Fruit fly (Drosophila melanogaster): ENCODE results near the gene Arts.
A peak's percentile ranks its signal among the peaks of the same experiment; 100 is the strongest.

Arts gene

dm6 chr3L:16581201-16581705 lies 21.4 kb upstream of the Arts start, which contains the start of gene Smn (continued):
- TF ChIP-seq CG1529 (GFP tag; optimal IDR thresholded peaks at IDR 0.05) (no peak), ara (GFP tag; IDR thresholded peaks at IDR 0.05) (no peak), Asciz (GFP tag; optimal IDR thresholded peaks at IDR 0.05) (no peak), CG30431 (GFP tag; optimal IDR thresholded peaks at IDR 0.05) (no peak), CTCF (GFP tag; optimal IDR thresholded peaks at IDR 0.05) (peak; percentile 26), hth (optimal IDR thresholded peaks at IDR 0.05) (no peak), abd-A (tag; optimal IDR thresholded peaks at IDR 0.05) (no peak), YL-1 (GFP tag; optimal IDR thresholded peaks at IDR 0.05) (peak; percentile 17), CG33557 (GFP tag; optimal IDR thresholded peaks at IDR 0.05) (peak; percentile 11), psq (GFP tag; optimal IDR thresholded peaks at IDR 0.05) (no peak), CG9727 (GFP tag; optimal IDR thresholded peaks at IDR 0.05) (peak; percentile 44), BtbVII (GFP tag; optimal IDR thresholded peaks at IDR 0.05) (no peak), dm (GFP tag; optimal IDR thresholded peaks at IDR 0.05) (peak; percentile 2), CG1792 (GFP tag; optimal IDR thresholded peaks at IDR 0.05) (peak; percentile 3), CG5180 (GFP tag; optimal IDR thresholded peaks at IDR 0.05) (no peak), Eip74EF (GFP tag; optimal IDR thresholded peaks at IDR 0.05) (no peak), C15 (GFP tag; IDR thresholded peaks at IDR 0.05) (no peak), cad (GFP tag; optimal IDR thresholded peaks at IDR 0.05) (no peak), CG6854 (GFP tag; optimal IDR thresholded peaks at IDR 0.05) (no peak), CG2202 (tag; optimal IDR thresholded peaks at IDR 0.05) (no peak), CG8359 (GFP tag; optimal IDR thresholded peaks at IDR 0.05; ENCODE audit: borderline replicate concordance) (no peak), CG17802 (tag; optimal IDR thresholded peaks at IDR 0.05) (no peak), kah (GFP tag; optimal IDR thresholded peaks at IDR 0.05) (no peak), CG11093 (GFP tag; IDR thresholded peaks at IDR 0.05) (0 out of 3 replicates have a peak, but pooled peaks have one; percentile 13), az2 (GFP tag; optimal IDR thresholded peaks at IDR 0.05) (no peak), Mrtf (GFP tag; IDR thresholded peaks at IDR 0.05) (no peak), Med (GFP tag) (peak; percentile 88), Oaz (GFP tag; IDR thresholded peaks at IDR 0.05) (no peak), CG12236 (GFP tag; optimal IDR thresholded peaks at IDR 0.05) (no peak), TFAM (GFP tag; optimal IDR thresholded peaks at IDR 0.05) (no peak), lov (optimal IDR thresholded peaks at IDR 0.05) (no peak), lov (GFP tag; IDR thresholded peaks at IDR 0.05) (no peak), Mad (GFP tag; optimal IDR thresholded peaks at IDR 0.05) (no peak), chif (GFP tag; optimal IDR thresholded peaks at IDR 0.05) (no peak), CG6791 (GFP tag; IDR thresholded peaks at IDR 0.05; ENCODE audit: partially characterized antibody) (peak; percentile 89), CG18764 (GFP tag; optimal IDR thresholded peaks at IDR 0.05) (peak; percentile 10), CG10565 (GFP tag; optimal IDR thresholded peaks at IDR 0.05) (no peak), crol (GFP tag; IDR thresholded peaks at IDR 0.05) (no peak), CG3847 (GFP tag; IDR thresholded peaks at IDR 0.05) (peak; percentile 55), Taf1 (GFP tag; IDR thresholded peaks at IDR 0.05) (no peak), vvl (GFP tag; IDR thresholded peaks at IDR 0.05) (no peak; the same call in 1 of the 2 replicates), stwl (tag; optimal IDR thresholded peaks at IDR 0.05) (peak; percentile 69), CG3995 (GFP tag; optimal IDR thresholded peaks at IDR 0.05) (peak; percentile 79), cas (GFP tag; IDR thresholded peaks at IDR 0.05) (no peak), Dp (GFP tag; optimal IDR thresholded peaks at IDR 0.05) (peak; percentile 45), Antp (GFP tag; optimal IDR thresholded peaks at IDR 0.05) (peak; percentile 22), chm (GFP tag; IDR thresholded peaks at IDR 0.05) (no peak), btn (GFP tag; optimal IDR thresholded peaks at IDR 0.05) (no peak), CG1603 (tag; optimal IDR thresholded peaks at IDR 0.05) (peak; percentile 18), CG30020 (tag; optimal IDR thresholded peaks at IDR 0.05) (peak; percentile 31), sr (GFP tag; IDR thresholded peaks at IDR 0.05) (no peak), Oli (tag; optimal IDR thresholded peaks at IDR 0.05) (no peak), CG8388 (GFP tag; optimal IDR thresholded peaks at IDR 0.05) (peak; percentile 34)

Data from whole organism, embryonic.